Worm (Caenorhabditis elegans) whole organism, L4 larva: ENCODE results near the gene T14G8.4.

ENCODE experiments used
- F10B5.3 ChIP-seq: sonication (generic microtip); optimal IDR thresholded peaks from 2 replicates; lab custom pipeline; 2016; ENCODE audit warnings: mild to moderate bottlenecking, missing genetic modification characterization, missing compliant biosample characterization
- F26F4.8 ChIP-seq: fragments of 200-800 bp; sonication (Bioruptor generic); conservative IDR thresholded peaks from 2 replicates; pipeline ENCODE4 v1.3.6; 2022; ENCODE audit warnings: missing genetic modification characterization, missing compliant biosample characterization
- R02D3.7 ChIP-seq: fragments of 150-350 bp; sonication (generic microtip); optimal IDR thresholded peaks from 3 replicates; lab custom pipeline; 2014; ENCODE audit warnings: missing biosample characterization, missing genetic modification characterization
- T20F7.1 ChIP-seq: fragments of 200-800 bp; sonication (Bioruptor generic); optimal IDR thresholded peaks from 2 replicates; lab custom pipeline; 2018; ENCODE audit warnings: mild to moderate bottlenecking, missing genetic modification characterization, missing compliant biosample characterization
- Y105C5A.15 ChIP-seq: fragments of 200-800 bp; sonication (Bioruptor generic); IDR thresholded peaks from 2 replicates; pipeline ENCODE4 v1.3.6; 2022; ENCODE audit warnings: missing genetic modification characterization, missing compliant biosample characterization
- Y5F2A.4 ChIP-seq: fragments of 200-800 bp; sonication (Bioruptor generic); optimal IDR thresholded peaks from 2 replicates; lab custom pipeline; 2018; ENCODE audit warnings: mild to moderate bottlenecking, missing genetic modification characterization, missing compliant biosample characterization
- Y75B8A.6 ChIP-seq: fragments of 200-800 bp; sonication (Bioruptor generic); IDR thresholded peaks from 2 replicates; pipeline ENCODE4 v1.3.6; 2022; ENCODE audit warnings: missing genetic modification reagents, missing genetic modification characterization, missing compliant biosample characterization
- aly-2 ChIP-seq: sonication (generic microtip); optimal IDR thresholded peaks from 2 replicates; lab custom pipeline; 2018; ENCODE audit warnings: missing biosample characterization, missing genetic modification characterization
- arid-1 ChIP-seq: fragments of 200-800 bp; sonication (Bioruptor generic); conservative IDR thresholded peaks from 2 replicates; pipeline ENCODE4 v1.3.6; 2022; ENCODE audit warnings: missing genetic modification reagents, missing genetic modification characterization, missing compliant biosample characterization
- attf-4 ChIP-seq: sonication (generic microtip); optimal IDR thresholded peaks from 3 replicates; lab custom pipeline; 2017; ENCODE audit warnings: missing biosample characterization, missing genetic modification characterization
- ceh-20 ChIP-seq: fragments of 200-800 bp; sonication (Bioruptor generic); IDR thresholded peaks from 2 replicates; pipeline ENCODE4 v1.3.6; 2022; ENCODE audit warnings: missing genetic modification reagents, missing genetic modification characterization, missing compliant biosample characterization
- ceh-44 ChIP-seq: fragments of 200-800 bp; sonication (Bioruptor generic); IDR thresholded peaks from 2 replicates; pipeline ENCODE4 v1.3.6; 2022; ENCODE audit warnings: missing genetic modification reagents, missing genetic modification characterization, missing compliant biosample characterization
- ceh-82 ChIP-seq: sonication (generic microtip); optimal IDR thresholded peaks from 2 replicates; lab custom pipeline; 2017; ENCODE audit warnings: missing biosample characterization, missing genetic modification characterization
- daf-12 ChIP-seq: fragments of 150-350 bp; optimal IDR thresholded peaks from 2 replicates; lab custom pipeline; 2014; ENCODE audit warnings: missing biosample characterization, missing genetic modification reagents, missing genetic modification characterization
- daf-16 ChIP-seq, 3 experiments: sonication (generic microtip); optimal IDR thresholded peaks; 2 replicates each; lab custom pipeline; 2016 to 2017; ENCODE audit warnings: missing genetic modification characterization in 3 of 3, missing genetic modification reagents in 3 of 3, mild to moderate bottlenecking in 2 of 3, missing compliant biosample characterization in 2 of 3, missing biosample characterization in 1 of 3, moderate library complexity in 1 of 3
- fos-1 ChIP-seq: fragments of 150-350 bp; optimal IDR thresholded peaks from 2 replicates; lab custom pipeline; 2014; ENCODE audit warnings: missing biosample characterization, missing genetic modification characterization
- gei-8 ChIP-seq: fragments of 200-800 bp; sonication (Bioruptor generic); optimal IDR thresholded peaks from 2 replicates; lab custom pipeline; 2018; ENCODE audit warnings: mild to moderate bottlenecking, missing genetic modification characterization, missing compliant biosample characterization
- hif-1 ChIP-seq, 2 experiments: sonication (generic microtip); optimal IDR thresholded peaks; 2 replicates each; lab custom pipeline; 2016 to 2017; ENCODE audit warnings: missing compliant biosample characterization in 2 of 2, missing genetic modification characterization in 2 of 2, missing genetic modification reagents in 2 of 2, missing genotype in 2 of 2, mild to moderate bottlenecking in 1 of 2
- hlh-11 ChIP-seq: fragments of 200-800 bp; sonication (Bioruptor generic); optimal IDR thresholded peaks from 2 replicates; lab custom pipeline; 2018; ENCODE audit warnings: mild to moderate bottlenecking, missing genetic modification characterization, missing compliant biosample characterization
- hlh-30 ChIP-seq: sonication (generic microtip); optimal IDR thresholded peaks from 2 replicates; lab custom pipeline; 2017; ENCODE audit warnings: antibody characterized with exemption, mild to moderate bottlenecking, missing genetic modification characterization, missing compliant biosample characterization; ENCODE audit not compliant: insufficient read depth
- hmg-1.1 ChIP-seq: fragments of 200-800 bp; sonication (Bioruptor generic); IDR thresholded peaks from 2 replicates; pipeline ENCODE4 v1.3.6; 2022; ENCODE audit warnings: missing genetic modification reagents, missing genetic modification characterization, missing compliant biosample characterization
- lin-38 ChIP-seq: fragments of 200-800 bp; sonication (Bioruptor generic); IDR thresholded peaks from 2 replicates; pipeline ENCODE4 v1.3.6; 2022; ENCODE audit warnings: missing genetic modification reagents, missing genetic modification characterization, missing compliant biosample characterization
- lin-39 ChIP-seq: fragments of 150-350 bp; optimal IDR thresholded peaks from 2 replicates; lab custom pipeline; 2014; ENCODE audit warnings: missing biosample characterization, missing genetic modification reagents, missing genetic modification characterization
- lsy-2 ChIP-seq, 2 experiments: fragments of 150-350 bp in 1 of 2; sonication (generic microtip) in 1 of 2; optimal IDR thresholded peaks; 2 replicates each; lab custom pipeline; 2014 to 2017; ENCODE audit warnings: missing biosample characterization in 2 of 2, missing genetic modification characterization in 2 of 2
- madf-9 ChIP-seq: fragments of 200-800 bp; sonication (Bioruptor generic); conservative IDR thresholded peaks from 2 replicates; pipeline ENCODE4 v1.3.6; 2022; ENCODE audit warnings: missing genetic modification reagents, missing genetic modification characterization, missing compliant biosample characterization
- mdl-1 ChIP-seq, 2 experiments: fragments of 150-350 bp in 1 of 2; sonication (generic microtip) in 1 of 2; optimal IDR thresholded peaks; 2 replicates each; lab custom pipeline; 2014 to 2017; ENCODE audit warnings: missing biosample characterization in 2 of 2, missing genetic modification characterization in 2 of 2
- mdt-29 ChIP-seq: fragments of 200-800 bp; sonication (Bioruptor generic); IDR thresholded peaks from 2 replicates; pipeline ENCODE4 v1.3.6; 2022; ENCODE audit warnings: missing genetic modification reagents, missing genetic modification characterization, missing compliant biosample characterization
- mep-1 ChIP-seq: fragments of 150-350 bp; sonication (generic microtip); optimal IDR thresholded peaks from 3 replicates; lab custom pipeline; 2014; ENCODE audit warnings: missing biosample characterization, missing genetic modification characterization
- mxl-2 ChIP-seq: fragments of 200-800 bp; sonication (Bioruptor generic); conservative IDR thresholded peaks from 2 replicates; pipeline ENCODE4 v1.3.6; 2022; ENCODE audit warnings: missing genetic modification reagents, missing genetic modification characterization, missing compliant biosample characterization
- mxl-3 ChIP-seq: fragments of 200-800 bp; sonication (Bioruptor generic); optimal IDR thresholded peaks from 2 replicates; lab custom pipeline; 2018; ENCODE audit warnings: mild to moderate bottlenecking, missing genetic modification characterization, missing compliant biosample characterization
- nhr-10 ChIP-seq: fragments of 150-350 bp; optimal IDR thresholded peaks from 2 replicates; lab custom pipeline; 2014; ENCODE audit warnings: missing biosample characterization, missing genetic modification characterization
- nhr-102 ChIP-seq: sonication (generic microtip); optimal IDR thresholded peaks from 2 replicates; lab custom pipeline; 2016; ENCODE audit warnings: mild to moderate bottlenecking, missing genetic modification characterization, moderate library complexity, missing compliant biosample characterization
- nhr-111 ChIP-seq: fragments of 200-800 bp; sonication (Bioruptor generic); optimal IDR thresholded peaks from 2 replicates; lab custom pipeline; 2018; ENCODE audit warnings: mild to moderate bottlenecking, missing genetic modification characterization, missing compliant biosample characterization
- nhr-41 ChIP-seq: fragments of 200-800 bp; sonication (Bioruptor generic); IDR thresholded peaks from 2 replicates; pipeline ENCODE4 v1.3.6; 2022; ENCODE audit warnings: missing genetic modification reagents, missing genetic modification characterization, missing compliant biosample characterization
- nhr-48 ChIP-seq: sonication (generic microtip); optimal IDR thresholded peaks from 2 replicates; lab custom pipeline; 2016; ENCODE audit warnings: mild to moderate bottlenecking, missing genetic modification characterization, missing compliant biosample characterization
- nhr-6 ChIP-seq: fragments of 150-350 bp; optimal IDR thresholded peaks from 2 replicates; lab custom pipeline; 2014; ENCODE audit warnings: missing biosample characterization, missing genetic modification characterization
- nhr-76 ChIP-seq: fragments of 150-350 bp; optimal IDR thresholded peaks from 2 replicates; lab custom pipeline; 2014; ENCODE audit warnings: missing biosample characterization, missing genetic modification characterization
- php-3 ChIP-seq: fragments of 200-800 bp; sonication (Bioruptor generic); IDR thresholded peaks from 2 replicates; pipeline ENCODE4 v1.3.6; 2022; ENCODE audit warnings: missing genetic modification reagents, missing genetic modification characterization, missing compliant biosample characterization
- pqm-1 ChIP-seq: sonication (generic microtip); optimal IDR thresholded peaks from 2 replicates; lab custom pipeline; 2017; ENCODE audit warnings: missing biosample characterization, missing genetic modification characterization
- rbr-2 ChIP-seq: sonication (generic microtip); optimal IDR thresholded peaks from 2 replicates; lab custom pipeline; 2016; ENCODE audit warnings: missing genotype, missing genetic modification characterization, missing compliant biosample characterization
- set-16 ChIP-seq: fragments of 200-800 bp; sonication (Bioruptor generic); IDR thresholded peaks from 2 replicates; pipeline ENCODE4 v1.3.6; 2022; ENCODE audit warnings: missing genetic modification reagents, missing genetic modification characterization, missing compliant biosample characterization
- snpc-1.2 ChIP-seq: fragments of 200-800 bp; sonication (Bioruptor generic); IDR thresholded peaks from 2 replicates; pipeline ENCODE4 v1.3.6; 2022; ENCODE audit warnings: missing genetic modification reagents, missing genetic modification characterization, missing compliant biosample characterization
- spr-3 ChIP-seq: fragments of 200-800 bp; sonication (Bioruptor generic); optimal IDR thresholded peaks from 2 replicates; lab custom pipeline; 2018; ENCODE audit warnings: mild to moderate bottlenecking, missing genetic modification characterization, missing compliant biosample characterization
- tag-97 ChIP-seq: fragments of 200-800 bp; sonication (Bioruptor generic); IDR thresholded peaks from 2 replicates; pipeline ENCODE4 v1.3.6; 2022; ENCODE audit warnings: missing genetic modification characterization, missing compliant biosample characterization
- tra-1 ChIP-seq: fragments of 200-800 bp; sonication (Bioruptor generic); IDR thresholded peaks from 2 replicates; pipeline ENCODE4 v1.3.6; 2022; ENCODE audit warnings: missing genetic modification reagents, missing genetic modification characterization, missing compliant biosample characterization
- unc-130 ChIP-seq: sonication (generic microtip); optimal IDR thresholded peaks from 2 replicates; lab custom pipeline; 2016; ENCODE audit warnings: missing genetic modification reagents, missing genetic modification characterization, missing compliant biosample characterization
- vab-7 ChIP-seq: fragments of 200-800 bp; sonication (Bioruptor generic); IDR thresholded peaks from 2 replicates; pipeline ENCODE4 v1.3.6; 2022; ENCODE audit warnings: missing genetic modification reagents, missing genetic modification characterization, missing compliant biosample characterization
- zfp-3 ChIP-seq: fragments of 200-800 bp; sonication (Bioruptor generic); conservative IDR thresholded peaks from 2 replicates; pipeline ENCODE4 v1.3.6; 2022; ENCODE audit warnings: missing genetic modification reagents, missing genetic modification characterization, missing compliant biosample characterization

The T14G8.4 gene

DNA sequence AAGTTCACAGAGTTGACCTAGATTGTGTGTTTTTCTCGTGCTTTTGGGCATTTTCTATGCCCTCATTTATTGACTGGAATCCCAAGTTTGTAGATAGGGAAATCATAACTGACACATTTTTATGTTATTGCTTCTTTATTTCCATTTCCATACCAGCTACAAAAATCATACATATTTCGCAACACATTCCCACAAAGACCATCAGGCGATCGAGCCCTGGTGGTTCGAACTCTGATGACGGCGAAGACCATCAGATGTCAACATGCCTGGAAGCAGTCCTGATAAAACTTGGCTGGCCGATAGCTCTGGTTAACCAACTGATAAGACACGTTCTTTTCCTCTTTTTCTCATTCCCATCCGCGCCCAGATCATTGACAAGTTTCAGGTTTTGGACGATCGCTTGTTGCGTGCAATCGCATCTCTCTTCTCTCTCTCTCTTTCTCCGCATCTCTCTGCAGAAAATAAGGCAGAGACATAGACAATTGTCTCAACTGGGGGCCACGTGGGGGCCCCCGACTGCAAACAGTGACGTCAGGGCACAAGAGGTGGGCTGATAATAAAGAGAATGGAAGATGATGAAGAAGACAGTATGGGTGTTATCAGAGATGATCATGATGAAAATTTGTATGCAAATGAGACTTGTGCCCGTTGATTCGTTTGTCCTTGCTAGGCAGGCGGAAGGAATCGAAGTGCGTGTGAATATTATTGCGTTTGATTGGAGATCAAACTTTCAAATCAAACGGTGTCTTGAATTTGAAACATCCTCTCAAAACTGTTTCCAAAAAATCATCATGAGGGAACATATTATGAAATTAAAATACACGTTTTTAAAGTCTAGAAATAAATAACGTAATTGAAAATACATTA, 8.6 kb upstream of the T14G8.4 start:
- TF ChIP-seq Y5F2A.4 (GFP tag; lab: Kevin White, UChicago) (no peak), mep-1 (tag; lab: Kevin White, UChicago) (peak; percentile 91), mxl-2 (GFP tag; lab: Robert Waterston, UW) (0 out of 2 replicates have a peak, but pooled peaks have one; percentile 76), Y75B8A.6 (GFP tag; lab: Robert Waterston, UW) (no peak), F10B5.3 (tag; lab: Kevin White, UChicago) (no peak), nhr-76 (peak; percentile 50), nhr-41 (GFP tag; lab: Robert Waterston, UW) (peak; percentile 88), ceh-44 (GFP tag; lab: Robert Waterston, UW) (no peak), nhr-10 (tag; lab: Kevin White, UChicago) (peak; percentile 97), lsy-2 (tag; optimal IDR thresholded peaks at IDR 0.05; lab: Kevin White, UChicago) (peak; percentile 48 to 77), aly-2 (no peak), nhr-6 (peak; percentile 20), ceh-20 (peak; percentile 60), lin-39 (tag; lab: Kevin White, UChicago) (no peak), R02D3.7 (tag; lab: Kevin White, UChicago) (no peak), mxl-3 (peak; percentile 99), hlh-11 (tag; lab: Kevin White, UChicago) (peak; percentile 100), vab-7 (GFP tag; lab: Robert Waterston, UW) (no peak), attf-4 (tag; lab: Kevin White, UChicago) (no peak), hmg-1.1 (GFP tag; lab: Robert Waterston, UW) (peak; percentile 34; the same call in 1 of the 2 replicates), madf-9 (GFP tag; lab: Robert Waterston, UW) (peak; percentile 74), snpc-1.2 (no peak), nhr-111 (GFP tag; lab: Kevin White, UChicago) (no peak), arid-1 (GFP tag; lab: Robert Waterston, UW) (no peak; the same call in 1 of the 2 replicates), zfp-3 (GFP tag; lab: Robert Waterston, UW) (peak; percentile 72), mdl-1 (tag; optimal IDR thresholded peaks at IDR 0.05; lab: Kevin White, UChicago) (peak; percentile 99 to 100), daf-12 (no peak), lin-38 (peak; percentile 55), hif-1 (tag; optimal IDR thresholded peaks at IDR 0.05; lab: Kevin White, UChicago) (peak; percentile 15 to 87), T20F7.1 (peak; percentile 66), pqm-1 (peak; percentile 80), hlh-30 (tag; lab: Kevin White, UChicago) (peak; percentile 88), nhr-48 (tag; lab: Kevin White, UChicago) (peak; percentile 99), php-3 (GFP tag; lab: Robert Waterston, UW) (peak; percentile 86), rbr-2 (peak; percentile 63), gei-8 (GFP tag; lab: Kevin White, UChicago) (peak; percentile 100), set-16 (peak; percentile 82), mdt-29 (GFP tag; lab: Robert Waterston, UW) (peak; percentile 68), ceh-82 (tag; lab: Kevin White, UChicago) (no peak), fos-1 (tag; lab: Kevin White, UChicago) (peak; percentile 84), Y105C5A.15 (GFP tag; lab: Robert Waterston, UW) (no peak), tag-97 (no peak), unc-130 (GFP tag; lab: Kevin White, UChicago) (no peak), F26F4.8 (GFP tag; lab: Robert Waterston, UW) (no peak), spr-3 (GFP tag; lab: Kevin White, UChicago) (peak; percentile 34), nhr-102 (tag; lab: Kevin White, UChicago) (peak; percentile 98), daf-16 (GFP tag; optimal IDR thresholded peaks at IDR 0.05; lab: Kevin White, UChicago) (peak; percentile 76 to 97), daf-16 (tag; optimal IDR thresholded peaks at IDR 0.05; lab: Kevin White, UChicago) (peak; percentile 96), tra-1 (GFP tag; lab: Robert Waterston, UW) (peak; percentile 100)
